Worm (Caenorhabditis elegans) whole organism, L4 larva: ENCODE results near the gene rps-30.

Experiments used
- F49E8.2 ChIP-seq: sonication (generic microtip); optimal IDR thresholded peaks from 2 replicates; lab custom pipeline; 2016; ENCODE audit warnings: missing compliant biosample characterization, mild to moderate bottlenecking, missing genetic modification characterization, borderline replicate concordance
- R02D3.7 ChIP-seq: fragments of 150-350 bp; sonication (generic microtip); optimal IDR thresholded peaks from 3 replicates; lab custom pipeline; 2014; ENCODE audit warnings: missing biosample characterization, missing genetic modification characterization
- ceh-32 ChIP-seq: sonication (generic microtip); optimal IDR thresholded peaks from 2 replicates; lab custom pipeline; 2016; ENCODE audit warnings: mild to moderate bottlenecking, missing genetic modification characterization, missing compliant biosample characterization; ENCODE audit not compliant: poor library complexity
- fos-1 ChIP-seq: fragments of 150-350 bp; optimal IDR thresholded peaks from 2 replicates; lab custom pipeline; 2014; ENCODE audit warnings: missing biosample characterization, missing genetic modification characterization
- hlh-30 ChIP-seq: sonication (generic microtip); optimal IDR thresholded peaks from 2 replicates; lab custom pipeline; 2017; ENCODE audit warnings: antibody characterized with exemption, mild to moderate bottlenecking, missing genetic modification characterization, missing compliant biosample characterization; ENCODE audit not compliant: insufficient read depth
- lsy-2 ChIP-seq, 2 experiments: fragments of 150-350 bp in 1 of 2; sonication (generic microtip) in 1 of 2; optimal IDR thresholded peaks; 2 replicates each; lab custom pipeline; 2014 to 2017; ENCODE audit warnings: missing biosample characterization in 2 of 2, missing genetic modification characterization in 2 of 2
- mdl-1 ChIP-seq, 2 experiments: fragments of 150-350 bp in 1 of 2; sonication (generic microtip) in 1 of 2; optimal IDR thresholded peaks; 2 replicates each; lab custom pipeline; 2014 to 2017; ENCODE audit warnings: missing biosample characterization in 2 of 2, missing genetic modification characterization in 2 of 2
- nhr-102 ChIP-seq: sonication (generic microtip); optimal IDR thresholded peaks from 2 replicates; lab custom pipeline; 2016; ENCODE audit warnings: mild to moderate bottlenecking, missing genetic modification characterization, moderate library complexity, missing compliant biosample characterization
- nhr-237 ChIP-seq: sonication (generic microtip); optimal IDR thresholded peaks from 2 replicates; lab custom pipeline; 2017; ENCODE audit warnings: missing biosample characterization, missing genetic modification characterization
- nhr-48 ChIP-seq: sonication (generic microtip); optimal IDR thresholded peaks from 2 replicates; lab custom pipeline; 2016; ENCODE audit warnings: mild to moderate bottlenecking, missing genetic modification characterization, missing compliant biosample characterization
- set-16 ChIP-seq: fragments of 200-800 bp; sonication (Bioruptor generic); IDR thresholded peaks from 2 replicates; pipeline ENCODE4 v1.3.6; 2022; ENCODE audit warnings: missing genetic modification reagents, missing genetic modification characterization, missing compliant biosample characterization

ce11 chrV:7747987-7748607, 28.3 kb upstream of the rps-30 start:
- TF ChIP-seq nhr-237 (tag; lab: Kevin White, UChicago) (no peak), nhr-102 (tag; lab: Kevin White, UChicago) (no peak), ceh-32 (tag; lab: Kevin White, UChicago) (no peak), R02D3.7 (tag; lab: Kevin White, UChicago) (no peak), mdl-1 (tag; optimal IDR thresholded peaks at IDR 0.05; lab: Kevin White, UChicago) (no peak), hlh-30 (tag; lab: Kevin White, UChicago) (no peak), fos-1 (tag; lab: Kevin White, UChicago) (no peak), lsy-2 (tag; optimal IDR thresholded peaks at IDR 0.05; lab: Kevin White, UChicago) (no peak), set-16 (GFP tag; lab: Robert Waterston, UW) (no peak), nhr-48 (peak; percentile 61), F49E8.2 (no peak)
